Worm (Caenorhabditis elegans): ENCODE results near the gene try-9.

ce11 chrII:4344317-4344716, 23.7 kb upstream of the try-9 start:
- no peak for TF ChIP-seq dao-5 (tag; optimal IDR thresholded peaks at IDR 0.05)
- no peak for TF ChIP-seq him-1 (tag; optimal IDR thresholded peaks at IDR 0.05)

Data from whole organism, L4/young adult.